Worm (Caenorhabditis elegans) whole organism, L3 larva: ENCODE results near the gene ufd-2.

ENCODE experiments used
- ceh-16 ChIP-seq: sonication (generic microtip); optimal IDR thresholded peaks from 2 replicates; lab custom pipeline; 2017; ENCODE audit warnings: missing biosample characterization, missing genetic modification characterization
- egl-5 ChIP-seq: fragments of 150-350 bp; optimal IDR thresholded peaks from 2 replicates; lab custom pipeline; 2017; ENCODE audit warnings: missing biosample characterization, missing genetic modification reagents, missing genetic modification characterization, inconsistent platforms
- fkh-2 ChIP-seq: fragments of 150-350 bp; optimal IDR thresholded peaks from 2 replicates; lab custom pipeline; 2014; ENCODE audit warnings: missing biosample characterization, missing genetic modification reagents, missing genetic modification characterization
- jun-1 ChIP-seq: fragments of 150-350 bp; optimal IDR thresholded peaks from 2 replicates; lab custom pipeline; 2014; ENCODE audit warnings: missing biosample characterization, missing genetic modification reagents, missing genetic modification characterization
- lin-15B ChIP-seq: fragments of 150-350 bp; optimal IDR thresholded peaks from 2 replicates; lab custom pipeline; 2014; ENCODE audit warnings: missing biosample characterization, missing genetic modification characterization
- lsy-12 ChIP-seq: sonication (generic microtip); optimal IDR thresholded peaks from 2 replicates; lab custom pipeline; 2016; ENCODE audit warnings: mild to moderate bottlenecking, missing genetic modification characterization, missing compliant biosample characterization
- mdl-1 ChIP-seq: fragments of 150-350 bp; optimal IDR thresholded peaks from 2 replicates; lab custom pipeline; 2014; ENCODE audit warnings: missing biosample characterization, missing genetic modification characterization
- nhr-77 ChIP-seq: fragments of 150-350 bp; optimal IDR thresholded peaks from 2 replicates; lab custom pipeline; 2014; ENCODE audit warnings: missing biosample characterization, missing genetic modification characterization
- pha-4 ChIP-seq: fragments of 150-350 bp; optimal IDR thresholded peaks from 2 replicates; lab custom pipeline; 2014; ENCODE audit warnings: missing biosample characterization, missing genetic modification reagents, missing genetic modification characterization
- unc-39 ChIP-seq: sonication (generic microtip); optimal IDR thresholded peaks from 4 replicates; lab custom pipeline; 2017; ENCODE audit warnings: missing biosample characterization, missing genetic modification characterization
- ztf-11 ChIP-seq: fragments of 150-350 bp; optimal IDR thresholded peaks from 2 replicates; lab custom pipeline; 2014; ENCODE audit warnings: missing biosample characterization, missing genetic modification characterization

DNA sequence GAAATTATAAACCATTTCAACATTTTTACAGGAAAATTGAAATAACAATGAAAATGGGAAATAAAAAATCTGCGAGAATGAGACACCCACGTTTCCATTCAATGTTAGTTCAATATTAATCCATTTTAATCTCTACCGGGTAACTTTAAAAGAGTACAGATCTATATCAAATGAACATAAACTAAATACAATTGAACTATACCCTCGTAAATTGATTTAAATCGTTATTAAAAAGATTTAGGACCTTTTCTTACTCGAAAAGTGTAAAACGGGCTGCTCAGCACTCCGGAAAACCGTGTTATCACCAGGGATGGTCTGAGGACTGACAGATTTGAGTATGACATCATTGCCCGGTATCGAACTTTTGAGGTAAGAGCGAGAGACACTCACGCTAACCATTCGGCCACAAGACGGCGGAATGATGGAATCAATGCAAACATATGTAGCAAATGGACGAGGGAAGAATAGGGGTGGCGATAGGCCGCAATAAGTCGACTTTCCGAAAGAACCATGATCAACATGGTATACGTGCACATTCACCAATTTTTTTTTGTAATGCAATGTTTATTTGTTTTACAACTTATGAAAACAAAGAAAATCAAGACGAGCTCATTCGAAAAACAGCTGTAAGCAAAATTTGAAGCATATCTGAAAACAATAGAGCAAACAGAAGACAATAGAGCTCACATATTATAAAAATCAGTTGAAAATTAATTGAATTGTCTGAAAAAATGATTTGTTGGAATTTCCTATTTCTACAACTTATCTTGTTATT, 44.6 kb downstream of the ufd-2 start, which contains the start of the genes chst-1 and C41C4.9:
- TF ChIP-seq jun-1 (tag; lab: Kevin White, UChicago): no peak
- TF ChIP-seq mdl-1 (tag; lab: Kevin White, UChicago): no peak
- no peak for TF ChIP-seq unc-39 (tag; lab: Kevin White, UChicago)
- no peak for TF ChIP-seq lin-15B (tag; lab: Kevin White, UChicago)
- TF ChIP-seq fkh-2 (tag; lab: Kevin White, UChicago): no peak
- peak; percentile 83 for TF ChIP-seq nhr-77 (tag; lab: Kevin White, UChicago)
- TF ChIP-seq pha-4 (tag; lab: Kevin White, UChicago): no peak
- TF ChIP-seq egl-5 (tag; lab: Kevin White, UChicago): peak; percentile 0
- peak; percentile 76 for TF ChIP-seq lsy-12 (tag; lab: Kevin White, UChicago)
- no peak for TF ChIP-seq ztf-11
- peak; percentile 22 for TF ChIP-seq ceh-16
